3 fruit fly cellular contexts compared by ENCODE assay signal in the genomic region with DNA sequence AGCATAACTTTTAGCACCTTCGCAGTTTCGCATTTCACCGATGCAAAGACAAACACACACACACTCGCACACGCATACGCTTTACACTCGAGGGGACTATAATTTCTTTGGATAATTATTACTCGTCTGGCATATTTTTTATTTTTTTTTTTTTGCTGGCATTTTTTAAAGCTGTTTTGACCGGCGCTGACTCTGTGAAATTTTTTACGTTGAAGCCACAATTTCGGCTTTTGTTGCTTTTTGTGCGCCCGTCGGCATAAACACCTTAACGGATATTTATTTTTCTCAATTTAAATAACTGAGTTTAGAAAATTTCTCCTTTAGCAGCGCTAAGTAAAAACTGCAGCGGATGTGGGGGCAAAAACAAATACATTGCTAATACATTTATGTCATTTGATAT.
A peak's percentile ranks its signal among the peaks of the same experiment; 100 is the strongest.
TF ChIP-seq lines count a peak whose summit lies in the region.

No protein-coding gene starts in this region.

- no peak for TF ChIP-seq CTCF in whole organism, embryonic (GFP tag; optimal IDR thresholded peaks at IDR 0.05; lab: Kevin White, UChicago)

TF ChIP-seq in whole organism, adult, 20 proteins besides CTCF, POLR2A, EP300 and RAD21:
- TF ChIP-seq CG1620 (GFP tag; optimal IDR thresholded peaks at IDR 0.05; lab: Kevin White, UChicago), result no peak
- no peak for TF ChIP-seq CG14711 (tag; optimal IDR thresholded peaks at IDR 0.05; lab: Kevin White, UChicago)
- peak; percentile 96 for TF ChIP-seq tj (GFP tag; optimal IDR thresholded peaks at IDR 0.05; lab: Kevin White, UChicago)
- no peak for TF ChIP-seq kay (GFP tag; lab: Kevin White, UChicago; ENCODE audit: borderline replicate concordance)
- TF ChIP-seq CG5204 (GFP tag; optimal IDR thresholded peaks at IDR 0.05; lab: Kevin White, UChicago), result no peak
TF ChIP-seq in whole organism, adult: peak in this region for 1.

TF ChIP-seq in whole organism, embryonic, 481 proteins besides CTCF, POLR2A, EP300 and RAD21:
- TF ChIP-seq sens (GFP tag; lab: Kevin White, UChicago) (peak; percentile 17), caup (GFP tag; optimal IDR thresholded peaks at IDR 0.05; lab: Kevin White, UChicago; ENCODE audit: severe bottlenecking) (no peak)

TF ChIP-seq in whole organism, prepupa, 60 proteins besides CTCF, POLR2A, EP300 and RAD21:
- no peak for TF ChIP-seq pdm3 (GFP tag; optimal IDR thresholded peaks at IDR 0.05; lab: Kevin White, UChicago)
- peak; percentile 28; the same call in 1 of the 2 replicates for TF ChIP-seq CG15336 (GFP tag; IDR thresholded peaks at IDR 0.05; lab: Robert Waterston, UW)
- 0 out of 3 replicates have a peak, but pooled peaks have one; percentile 35 for TF ChIP-seq eg (GFP tag; IDR thresholded peaks at IDR 0.05; lab: Robert Waterston, UW)
TF ChIP-seq in whole organism, prepupa: peak in this region for 2.
